Worm (Caenorhabditis elegans): Measurements from ENCODE around the gene fbxl-2.
A peak's percentile ranks its signal among the peaks of the same experiment; 100 is the strongest.

Gene fbxl-2

ce11 chrIII:4756983-4757382 is at the start of gene fbxl-2:
Gene fbxl-2, plus strand, starts transcription at chrIII:4757260.
- TF ChIP-seq mab-5 (tag; optimal IDR thresholded peaks at IDR 0.05) (peak; percentile 50), drap-1 (GFP tag; optimal IDR thresholded peaks at IDR 0.05) (peak; percentile 80), sptf-1 (tag; optimal IDR thresholded peaks at IDR 0.05) (peak; percentile 89), bed-3 (GFP tag; optimal IDR thresholded peaks at IDR 0.05) (peak; percentile 41), snpc-4 (tag; optimal IDR thresholded peaks at IDR 0.05) (no peak), hlh-1 (tag; optimal IDR thresholded peaks at IDR 0.05) (peak; percentile 34), sem-2 (GFP tag; optimal IDR thresholded peaks at IDR 0.05) (peak; percentile 46), blmp-1 (tag; optimal IDR thresholded peaks at IDR 0.05) (no peak), mep-1 (tag; optimal IDR thresholded peaks at IDR 0.05) (peak; percentile 95), nhr-237 (tag; optimal IDR thresholded peaks at IDR 0.05) (peak; percentile 94), ztf-11 (tag; optimal IDR thresholded peaks at IDR 0.05) (peak; percentile 73), ces-1 (GFP tag; optimal IDR thresholded peaks at IDR 0.05) (no peak), unc-39 (tag; optimal IDR thresholded peaks at IDR 0.05) (no peak), unc-62 (GFP tag; optimal IDR thresholded peaks at IDR 0.05) (no peak), lsy-2 (tag; optimal IDR thresholded peaks at IDR 0.05) (peak; percentile 92), cnd-1 (tag; optimal IDR thresholded peaks at IDR 0.05) (peak; percentile 84), nhr-76 (tag; optimal IDR thresholded peaks at IDR 0.05) (no peak), nhr-2 (tag; optimal IDR thresholded peaks at IDR 0.05) (peak; percentile 33), ceh-43 (GFP tag; optimal IDR thresholded peaks at IDR 0.05) (peak; percentile 68), pha-4 (tag; optimal IDR thresholded peaks at IDR 0.05) (peak; percentile 94), lin-13 (tag; optimal IDR thresholded peaks at IDR 0.05) (peak; percentile 98), ham-2 (GFP tag; optimal IDR thresholded peaks at IDR 0.05) (peak; percentile 58), zip-8 (tag; optimal IDR thresholded peaks at IDR 0.05) (no peak), M03D4.4 (tag; optimal IDR thresholded peaks at IDR 0.05) (peak; percentile 83), elt-3 (tag; optimal IDR thresholded peaks at IDR 0.05) (peak; percentile 71), mls-2 (tag; optimal IDR thresholded peaks at IDR 0.05) (peak; percentile 77), nhr-12 (tag; optimal IDR thresholded peaks at IDR 0.05) (peak; percentile 63), tbx-8 (GFP tag; optimal IDR thresholded peaks at IDR 0.05) (peak; percentile 47), unc-120 (tag; optimal IDR thresholded peaks at IDR 0.05; ENCODE audit: poor library complexity, severe bottlenecking) (peak; percentile 51), ceh-83 (GFP tag; optimal IDR thresholded peaks at IDR 0.05) (peak; percentile 73), elt-1 (tag; optimal IDR thresholded peaks at IDR 0.05; ENCODE audit: borderline replicate concordance, insufficient read depth) (no peak), nhr-28 (tag; optimal IDR thresholded peaks at IDR 0.05) (no peak), lin-32 (GFP tag; optimal IDR thresholded peaks at IDR 0.05) (peak; percentile 72), ceh-39 (tag; optimal IDR thresholded peaks at IDR 0.05) (peak; percentile 78), flh-1 (GFP tag; optimal IDR thresholded peaks at IDR 0.05) (peak; percentile 10)

ce11 chrIII:4708909-4709308 is 48.2 kb upstream of the fbxl-2 start, which contains the start of gene T04A8.18:
Gene T04A8.18, plus strand, starts transcription at chrIII:4709209.
- TF ChIP-seq pha-4 (tag; optimal IDR thresholded peaks at IDR 0.05) (no peak), nhr-12 (tag; optimal IDR thresholded peaks at IDR 0.05) (no peak), M03D4.4 (tag; optimal IDR thresholded peaks at IDR 0.05) (no peak)

ce11 chrIII:4715088-4715487 is 42.0 kb upstream of the fbxl-2 start, which contains the start of gene him-18:
Gene him-18, minus strand, starts transcription at chrIII:4715188.
- TF ChIP-seq nhr-2 (tag; optimal IDR thresholded peaks at IDR 0.05) (no peak), sptf-1 (tag; optimal IDR thresholded peaks at IDR 0.05) (no peak), mep-1 (tag; optimal IDR thresholded peaks at IDR 0.05) (no peak), unc-62 (GFP tag; optimal IDR thresholded peaks at IDR 0.05) (no peak), elt-3 (tag; optimal IDR thresholded peaks at IDR 0.05) (no peak), hlh-1 (tag; optimal IDR thresholded peaks at IDR 0.05) (no peak), zip-8 (tag; optimal IDR thresholded peaks at IDR 0.05) (no peak), flh-1 (GFP tag; optimal IDR thresholded peaks at IDR 0.05) (no peak), mab-5 (tag; optimal IDR thresholded peaks at IDR 0.05) (no peak), lin-32 (GFP tag; optimal IDR thresholded peaks at IDR 0.05) (no peak), pha-4 (tag; optimal IDR thresholded peaks at IDR 0.05) (no peak), mls-2 (tag; optimal IDR thresholded peaks at IDR 0.05) (no peak), ham-2 (GFP tag; optimal IDR thresholded peaks at IDR 0.05) (no peak), ceh-39 (tag; optimal IDR thresholded peaks at IDR 0.05) (no peak), M03D4.4 (tag; optimal IDR thresholded peaks at IDR 0.05) (no peak)

Measured in whole organism, mixed stage, embryonic.